Worm (Caenorhabditis elegans) whole organism, L3 larva: ENCODE results near the gene tpp-2.

Experiments
- R02D3.7 ChIP-seq: fragments of 150-350 bp; optimal IDR thresholded peaks from 2 replicates; lab custom pipeline; 2014; ENCODE audit warnings: missing biosample characterization, missing genetic modification characterization
- ZK546.5 ChIP-seq: sonication (generic microtip); optimal IDR thresholded peaks from 2 replicates; lab custom pipeline; 2017; ENCODE audit warnings: missing biosample characterization, missing genetic modification characterization
- aly-2 ChIP-seq: fragments of 150-350 bp; optimal IDR thresholded peaks from 2 replicates; lab custom pipeline; 2014; ENCODE audit warnings: missing biosample characterization, missing genetic modification characterization
- ama-1 ChIP-seq: fragments of 150-350 bp; optimal IDR thresholded peaks from 2 replicates; lab custom pipeline; 2018
- ceh-16 ChIP-seq: sonication (generic microtip); optimal IDR thresholded peaks from 2 replicates; lab custom pipeline; 2017; ENCODE audit warnings: missing biosample characterization, missing genetic modification characterization
- ceh-28 ChIP-seq: fragments of 150-350 bp; optimal IDR thresholded peaks from 2 replicates; lab custom pipeline; 2014; ENCODE audit warnings: missing biosample characterization, missing genetic modification reagents, missing genetic modification characterization
- ceh-82 ChIP-seq: fragments of 150-350 bp; optimal IDR thresholded peaks from 2 replicates; lab custom pipeline; 2014; ENCODE audit warnings: missing biosample characterization, missing genetic modification characterization
- ceh-9 ChIP-seq: sonication (generic microtip); optimal IDR thresholded peaks from 2 replicates; lab custom pipeline; 2018; ENCODE audit warnings: missing biosample characterization, missing genetic modification characterization
- daf-12 ChIP-seq: fragments of 150-350 bp; optimal IDR thresholded peaks from 2 replicates; lab custom pipeline; 2014; ENCODE audit warnings: missing biosample characterization, missing genetic modification reagents, missing genetic modification characterization
- egl-27 ChIP-seq: sonication (generic microtip); optimal IDR thresholded peaks from 4 replicates; lab custom pipeline; 2017; ENCODE audit warnings: missing biosample characterization, missing genetic modification reagents, missing genetic modification characterization
- egl-5 ChIP-seq: fragments of 150-350 bp; optimal IDR thresholded peaks from 2 replicates; lab custom pipeline; 2017; ENCODE audit warnings: missing biosample characterization, missing genetic modification reagents, missing genetic modification characterization, inconsistent platforms
- elt-1 ChIP-seq: fragments of 150-350 bp; optimal IDR thresholded peaks from 2 replicates; lab custom pipeline; 2014; ENCODE audit warnings: missing biosample characterization, missing genetic modification characterization
- elt-2 ChIP-seq: sonication (generic microtip); optimal IDR thresholded peaks from 2 replicates; lab custom pipeline; 2016; ENCODE audit warnings: missing genetic modification reagents, mild to moderate bottlenecking, missing genetic modification characterization, missing compliant biosample characterization
- elt-3 ChIP-seq, 3 experiments: fragments of 150-350 bp in 1 of 3; sonication (generic microtip) in 2 of 3; optimal IDR thresholded peaks; 2 replicates in 2 of 3; 4 replicates in 1 of 3; lab custom pipeline; 2014 to 2017; ENCODE audit warnings: missing biosample characterization in 3 of 3, missing genetic modification characterization in 3 of 3
- fkh-10 ChIP-seq: sonication (generic microtip); optimal IDR thresholded peaks from 2 replicates; lab custom pipeline; 2017; ENCODE audit warnings: missing biosample characterization, missing genetic modification reagents, missing genetic modification characterization
- fos-1 ChIP-seq: fragments of 150-350 bp; optimal IDR thresholded peaks from 2 replicates; lab custom pipeline; 2014; ENCODE audit warnings: missing biosample characterization, missing genetic modification characterization
- hmg-11 ChIP-seq: sonication (generic microtip); optimal IDR thresholded peaks from 2 replicates; lab custom pipeline; 2016; ENCODE audit warnings: missing genetic modification characterization, missing compliant biosample characterization
- jun-1 ChIP-seq: fragments of 150-350 bp; optimal IDR thresholded peaks from 2 replicates; lab custom pipeline; 2014; ENCODE audit warnings: missing biosample characterization, missing genetic modification reagents, missing genetic modification characterization
- lin-15B ChIP-seq: fragments of 150-350 bp; optimal IDR thresholded peaks from 2 replicates; lab custom pipeline; 2014; ENCODE audit warnings: missing biosample characterization, missing genetic modification characterization
- lin-39 ChIP-seq: fragments of 150-350 bp; optimal IDR thresholded peaks from 2 replicates; lab custom pipeline; 2018; ENCODE audit warnings: missing biosample characterization, missing genetic modification reagents, missing genetic modification characterization
- lsy-12 ChIP-seq: sonication (generic microtip); optimal IDR thresholded peaks from 2 replicates; lab custom pipeline; 2016; ENCODE audit warnings: mild to moderate bottlenecking, missing genetic modification characterization, missing compliant biosample characterization
- mdl-1 ChIP-seq: fragments of 150-350 bp; optimal IDR thresholded peaks from 2 replicates; lab custom pipeline; 2014; ENCODE audit warnings: missing biosample characterization, missing genetic modification characterization
- nfya-1 ChIP-seq: sonication (generic microtip); optimal IDR thresholded peaks from 2 replicates; lab custom pipeline; 2017; ENCODE audit warnings: missing genetic modification characterization, mild to moderate bottlenecking, missing compliant biosample characterization, antibody characterized with exemption, moderate library complexity; ENCODE audit not compliant: insufficient read depth
- nhr-11 ChIP-seq: fragments of 150-350 bp; optimal IDR thresholded peaks from 2 replicates; lab custom pipeline; 2014; ENCODE audit warnings: missing biosample characterization, missing genetic modification characterization
- nhr-12 ChIP-seq: fragments of 150-350 bp; optimal IDR thresholded peaks from 2 replicates; lab custom pipeline; 2014; ENCODE audit warnings: missing biosample characterization, missing genetic modification characterization
- nhr-23 ChIP-seq: fragments of 150-350 bp; optimal IDR thresholded peaks from 2 replicates; lab custom pipeline; 2014; ENCODE audit warnings: missing biosample characterization, missing genetic modification reagents, missing genetic modification characterization
- nhr-237 ChIP-seq: fragments of 150-350 bp; optimal IDR thresholded peaks from 2 replicates; lab custom pipeline; 2014; ENCODE audit warnings: missing biosample characterization, missing genetic modification characterization
- nhr-25 ChIP-seq: sonication (generic microtip); optimal IDR thresholded peaks from 2 replicates; lab custom pipeline; 2017; ENCODE audit warnings: missing biosample characterization, missing genetic modification characterization
- nhr-28 ChIP-seq: fragments of 150-350 bp; optimal IDR thresholded peaks from 2 replicates; lab custom pipeline; 2014; ENCODE audit warnings: missing biosample characterization, missing genetic modification characterization
- nhr-43 ChIP-seq: sonication (generic microtip); optimal IDR thresholded peaks from 2 replicates; lab custom pipeline; 2016; ENCODE audit warnings: mild to moderate bottlenecking, missing genetic modification characterization, missing compliant biosample characterization; ENCODE audit not compliant: poor library complexity, severe bottlenecking
- nhr-67 ChIP-seq: fragments of 150-350 bp; optimal IDR thresholded peaks from 2 replicates; lab custom pipeline; 2014; ENCODE audit warnings: missing biosample characterization, missing genetic modification characterization
- nhr-77 ChIP-seq: fragments of 150-350 bp; optimal IDR thresholded peaks from 2 replicates; lab custom pipeline; 2014; ENCODE audit warnings: missing biosample characterization, missing genetic modification characterization
- pha-4 ChIP-seq: fragments of 150-350 bp; optimal IDR thresholded peaks from 2 replicates; lab custom pipeline; 2014; ENCODE audit warnings: missing biosample characterization, missing genetic modification reagents, missing genetic modification characterization
- pqm-1 ChIP-seq: fragments of 150-350 bp; optimal IDR thresholded peaks from 2 replicates; lab custom pipeline; 2017; ENCODE audit warnings: missing biosample characterization, missing genetic modification characterization, inconsistent platforms
- skn-1 ChIP-seq: fragments of 150-350 bp; optimal IDR thresholded peaks from 2 replicates; lab custom pipeline; 2014; ENCODE audit warnings: missing biosample characterization, missing genetic modification characterization
- snpc-4 ChIP-seq: fragments of 150-350 bp; optimal IDR thresholded peaks from 2 replicates; lab custom pipeline; 2014; ENCODE audit warnings: missing biosample characterization, missing genetic modification characterization
- tbx-2 ChIP-seq: sonication (generic microtip); optimal IDR thresholded peaks from 2 replicates; lab custom pipeline; 2016; ENCODE audit warnings: mild to moderate bottlenecking, missing genetic modification characterization, missing compliant biosample characterization
- unc-39 ChIP-seq: sonication (generic microtip); optimal IDR thresholded peaks from 4 replicates; lab custom pipeline; 2017; ENCODE audit warnings: missing biosample characterization, missing genetic modification characterization
- zag-1 ChIP-seq: fragments of 150-350 bp; optimal IDR thresholded peaks from 2 replicates; lab custom pipeline; 2014; ENCODE audit warnings: missing biosample characterization, missing genetic modification characterization
- ztf-11 ChIP-seq: fragments of 150-350 bp; optimal IDR thresholded peaks from 2 replicates; lab custom pipeline; 2014; ENCODE audit warnings: missing biosample characterization, missing genetic modification characterization
- ztf-4 ChIP-seq: fragments of 150-350 bp; optimal IDR thresholded peaks from 2 replicates; lab custom pipeline; 2014; ENCODE audit warnings: missing biosample characterization, missing genetic modification characterization

The tpp-2 gene

ce11 chrII:6061495-6061894 is 35.9 kb downstream of the tpp-2 start (continued):
- TF ChIP-seq skn-1 (no peak), egl-5 (tag; lab: Kevin White, UChicago) (no peak), nhr-237 (no peak), nhr-43 (tag; lab: Kevin White, UChicago) (peak; percentile 96), ztf-4 (tag; lab: Kevin White, UChicago) (no peak), nhr-11 (tag; lab: Kevin White, UChicago) (no peak), ama-1 (lab: Kevin White, UChicago) (no peak), nhr-12 (no peak), nhr-23 (tag; lab: Kevin White, UChicago) (peak; percentile 88), hmg-11 (tag; lab: Kevin White, UChicago) (peak; percentile 65), fos-1 (no peak), snpc-4 (tag; lab: Kevin White, UChicago) (peak; percentile 59)

ce11 chrII:6055927-6056326 is 41.5 kb downstream of the tpp-2 start, which contains the start of gene R12C12.7:
Gene R12C12.7, minus strand, starts transcription at chrII:6055985.
- TF ChIP-seq elt-2 (tag; lab: Kevin White, UChicago) (peak; percentile 3), lin-39 (no peak), nhr-23 (tag; lab: Kevin White, UChicago) (peak; percentile 4), fos-1 (no peak), pqm-1 (tag; lab: Kevin White, UChicago) (peak; percentile 79), nhr-25 (no peak), nhr-237 (no peak)

- TF ChIP-seq nhr-11 (tag; lab: Kevin White, UChicago) (no peak), lin-15B (tag; lab: Kevin White, UChicago) (no peak), tbx-2 (tag; lab: Kevin White, UChicago) (no peak), pqm-1 (tag; lab: Kevin White, UChicago) (peak; percentile 50), nhr-77 (tag; lab: Kevin White, UChicago) (no peak), ceh-9 (tag; lab: Kevin White, UChicago) (no peak), zag-1 (tag; lab: Kevin White, UChicago) (no peak), elt-1 (no peak)
Observed at ce11 chrII:6050120-6050519, 47.3 kb downstream of the tpp-2 start, which contains the start of gene gldc-1. Gene gldc-1, plus strand, starts transcription at chrII:6050420.

- TF ChIP-seq ceh-16 = no peak
- TF ChIP-seq pqm-1 (tag; lab: Kevin White, UChicago) = peak; percentile 79
- TF ChIP-seq lsy-12 (tag; lab: Kevin White, UChicago) = no peak
- TF ChIP-seq elt-2 (tag; lab: Kevin White, UChicago) = peak; percentile 89
- TF ChIP-seq elt-3 (tag; optimal IDR thresholded peaks at IDR 0.05; lab: Kevin White, UChicago) = no peak
Observed at ce11 chrII:6049546-6049945, 47.9 kb downstream of the tpp-2 start.

- TF ChIP-seq daf-12 (tag; lab: Kevin White, UChicago) (no peak), ztf-11 (tag; lab: Kevin White, UChicago) (no peak), ceh-28 (peak; percentile 62), egl-27 (tag; lab: Kevin White, UChicago) (no peak), skn-1 (peak; percentile 40), egl-5 (tag; lab: Kevin White, UChicago) (peak; percentile 20), lsy-12 (tag; lab: Kevin White, UChicago) (peak; percentile 79), ZK546.5 (peak; percentile 20), fkh-10 (GFP tag; lab: Kevin White, UChicago) (peak; percentile 16), lin-39 (peak; percentile 18), nhr-77 (tag; lab: Kevin White, UChicago) (no peak), nhr-43 (tag; lab: Kevin White, UChicago) (peak; percentile 85), nfya-1 (tag; lab: Kevin White, UChicago) (peak; percentile 76), pha-4 (tag; lab: Kevin White, UChicago) (peak; percentile 83), elt-2 (tag; lab: Kevin White, UChicago) (peak; percentile 59), hmg-11 (tag; lab: Kevin White, UChicago) (peak; percentile 70), ceh-82 (no peak), snpc-4 (tag; lab: Kevin White, UChicago) (peak; percentile 87), elt-3 (tag; optimal IDR thresholded peaks at IDR 0.05; lab: Kevin White, UChicago) (no peak), ama-1 (lab: Kevin White, UChicago) (no peak), elt-1 (no peak), nhr-28 (no peak), ceh-16 (no peak), jun-1 (tag; lab: Kevin White, UChicago) (peak; percentile 52), nhr-11 (tag; lab: Kevin White, UChicago) (peak; percentile 35), nhr-25 (peak; percentile 74), unc-39 (no peak), aly-2 (tag; lab: Kevin White, UChicago) (peak; percentile 1), mdl-1 (tag; lab: Kevin White, UChicago) (no peak), nhr-67 (tag; lab: Kevin White, UChicago) (no peak), tbx-2 (tag; lab: Kevin White, UChicago) (peak; percentile 76), lin-15B (tag; lab: Kevin White, UChicago) (peak; percentile 84), R02D3.7 (tag; lab: Kevin White, UChicago) (peak; percentile 67), nhr-23 (tag; lab: Kevin White, UChicago) (peak; percentile 90)
Observed at ce11 chrII:6047639-6048159, 49.7 kb downstream of the tpp-2 start, which contains the start of the genes R12C12.6 and ran-5. Gene R12C12.6, minus strand, starts transcription at chrII:6047867. Gene ran-5, plus strand, starts transcription at chrII:6048109.
